Worm (Caenorhabditis elegans): ENCODE results near the gene ctns-1.
A peak's percentile ranks its signal among the peaks of the same experiment; 100 is the strongest.

Gene ctns-1

DNA sequence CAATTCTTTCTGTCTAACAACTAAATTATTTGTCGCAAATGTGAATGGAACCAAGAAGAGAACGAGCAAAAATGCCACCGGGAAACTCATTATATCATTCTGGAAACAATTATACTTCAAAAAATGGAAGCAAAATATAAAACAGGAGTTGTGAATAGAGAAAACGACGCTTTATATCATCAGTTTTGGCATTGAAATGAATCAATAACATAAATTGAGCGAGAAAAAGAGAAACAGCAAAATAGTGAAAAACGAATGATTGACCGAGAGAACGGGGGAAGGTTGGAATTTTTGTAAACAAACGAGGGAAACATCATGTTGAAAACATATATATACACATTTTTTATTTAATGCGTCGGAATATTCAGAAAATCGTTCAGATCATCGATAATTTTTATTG is at the start of gene ctns-1:
Gene ctns-1 (minus strand): TSS at position 101 of the 400 bp plus-strand sequence.
- TF ChIP-seq mes-2 (tag; optimal IDR thresholded peaks at IDR 0.05; ENCODE audit: poor library complexity, severe bottlenecking) = peak; percentile 8
- no peak for TF ChIP-seq daf-16 (GFP tag; optimal IDR thresholded peaks at IDR 0.05)
- TF ChIP-seq daf-16 (tag; optimal IDR thresholded peaks at IDR 0.05) = peak; percentile 54
- TF ChIP-seq lin-38 (GFP tag; IDR thresholded peaks at IDR 0.05) = peak; percentile 10; the same call in 1 of the 2 replicates
- TF ChIP-seq rbr-2 (tag; optimal IDR thresholded peaks at IDR 0.05) = no peak

ce11 chrII:8185016-8185493 is 48.3 kb upstream of the ctns-1 start, which contains the start of the genes mig-5 and cct-1:
Gene mig-5, minus strand, starts transcription at chrII:8185023.
Gene cct-1, plus strand, starts transcription at chrII:8185443.
- TF ChIP-seq zip-11 (GFP tag; IDR thresholded peaks at IDR 0.05) (no peak), ceh-32 (tag; optimal IDR thresholded peaks at IDR 0.05; ENCODE audit: poor library complexity) (peak; percentile 53), ceh-28 (tag; optimal IDR thresholded peaks at IDR 0.05) (peak; percentile 25), lir-3 (tag; optimal IDR thresholded peaks at IDR 0.05) (peak; percentile 41), D1046.2 (GFP tag; IDR thresholded peaks at IDR 0.05) (no peak), nhr-237 (tag; optimal IDR thresholded peaks at IDR 0.05) (peak; percentile 49), pqm-1 (tag; optimal IDR thresholded peaks at IDR 0.05) (peak; percentile 62), lin-39 (tag; optimal IDR thresholded peaks at IDR 0.05) (peak; percentile 83), Y5F2A.4 (GFP tag; optimal IDR thresholded peaks at IDR 0.05) (peak; percentile 41), mep-1 (tag; optimal IDR thresholded peaks at IDR 0.05) (peak; percentile 99), madf-5 (GFP tag; IDR thresholded peaks at IDR 0.05) (no peak), zfp-3 (GFP tag; conservative IDR thresholded peaks at IDR 0.05) (peak; percentile 87), lin-15B (tag; optimal IDR thresholded peaks at IDR 0.05) (peak; percentile 90), F10B5.3 (tag; optimal IDR thresholded peaks at IDR 0.05) (peak; percentile 85), madf-9 (GFP tag; conservative IDR thresholded peaks at IDR 0.05) (no peak), daf-12 (tag; optimal IDR thresholded peaks at IDR 0.05) (no peak), rbr-2 (tag; optimal IDR thresholded peaks at IDR 0.05) (peak; percentile 96), lim-7 (GFP tag; IDR thresholded peaks at IDR 0.05) (no peak), hlh-30 (tag; optimal IDR thresholded peaks at IDR 0.05; ENCODE audit: insufficient read depth) (peak; percentile 90), duxl-1 (tag; optimal IDR thresholded peaks at IDR 0.05; ENCODE audit: poor library complexity) (peak; percentile 92), daf-8 (GFP tag; IDR thresholded peaks at IDR 0.05) (no peak), nhr-42 (GFP tag; IDR thresholded peaks at IDR 0.05) (peak; percentile 78; the same call in 1 of the 2 replicates), dmd-8 (GFP tag; IDR thresholded peaks at IDR 0.05) (no peak), set-16 (GFP tag; IDR thresholded peaks at IDR 0.05) (no peak), mes-2 (tag; optimal IDR thresholded peaks at IDR 0.05; ENCODE audit: poor library complexity, severe bottlenecking) (peak; percentile 98), dve-1 (tag; optimal IDR thresholded peaks at IDR 0.05; ENCODE audit: insufficient read depth) (peak; percentile 98), lin-29 (GFP tag; IDR thresholded peaks at IDR 0.05) (peak; percentile 73), lsy-2 (tag; optimal IDR thresholded peaks at IDR 0.05) (peak; percentile 99 to 100), hlh-11 (tag; optimal IDR thresholded peaks at IDR 0.05) (peak; percentile 94), ama-1 (optimal IDR thresholded peaks at IDR 0.05) (no peak), saeg-2 (GFP tag; IDR thresholded peaks at IDR 0.05) (peak; percentile 76; the same call in 1 of the 2 replicates), T26A8.4 (GFP tag; IDR thresholded peaks at IDR 0.05) (peak; percentile 97), snpc-4 (tag; optimal IDR thresholded peaks at IDR 0.05) (no peak), tag-97 (GFP tag; IDR thresholded peaks at IDR 0.05) (no peak), unc-130 (GFP tag; optimal IDR thresholded peaks at IDR 0.05) (peak; percentile 65), spr-3 (GFP tag; optimal IDR thresholded peaks at IDR 0.05) (peak; percentile 78), skn-1 (tag; optimal IDR thresholded peaks at IDR 0.05) (no peak), arid-1 (GFP tag; conservative IDR thresholded peaks at IDR 0.05) (peak; percentile 93), R02D3.7 (tag; optimal IDR thresholded peaks at IDR 0.05) (no peak), nhr-76 (tag; optimal IDR thresholded peaks at IDR 0.05) (peak; percentile 2), lin-1 (GFP tag; IDR thresholded peaks at IDR 0.05) (peak; percentile 85), fos-1 (tag; optimal IDR thresholded peaks at IDR 0.05) (peak; percentile 9), ces-1 (GFP tag; optimal IDR thresholded peaks at IDR 0.05) (peak; percentile 72), unc-62 (GFP tag; optimal IDR thresholded peaks at IDR 0.05 in 1 of 2) (peak in 1 of 2 experiments; percentile 98), unc-62 (tag; optimal IDR thresholded peaks at IDR 0.05) (no peak), ceh-20 (GFP tag; IDR thresholded peaks at IDR 0.05) (peak; percentile 92), ztf-7 (tag; optimal IDR thresholded peaks at IDR 0.05) (peak; percentile 87)
